Worm (Caenorhabditis elegans) whole organism, late embryonic: ENCODE results near the gene T27E7.9.

ENCODE experiments used
- ceh-2 ChIP-seq: sonication (generic microtip); optimal IDR thresholded peaks from 2 replicates; lab custom pipeline; 2016; ENCODE audit warnings: missing genotype, missing genetic modification characterization, missing compliant biosample characterization
- ceh-34 ChIP-seq: sonication (generic microtip); optimal IDR thresholded peaks from 2 replicates; lab custom pipeline; 2016; ENCODE audit warnings: mild to moderate bottlenecking, missing genetic modification characterization, missing compliant biosample characterization
- dmd-4 ChIP-seq: sonication (generic microtip); optimal IDR thresholded peaks from 2 replicates; lab custom pipeline; 2016; ENCODE audit warnings: borderline replicate concordance, missing genetic modification characterization, missing compliant biosample characterization
- elt-2 ChIP-seq: sonication (generic microtip); optimal IDR thresholded peaks from 2 replicates; lab custom pipeline; 2016; ENCODE audit warnings: missing genetic modification reagents, missing genetic modification characterization, missing compliant biosample characterization
- hlh-8 ChIP-seq: sonication (generic microtip); optimal IDR thresholded peaks from 2 replicates; lab custom pipeline; 2016; ENCODE audit warnings: missing genotype, missing genetic modification characterization, missing compliant biosample characterization
- nhr-11 ChIP-seq: fragments of 150-350 bp; optimal IDR thresholded peaks from 2 replicates; lab custom pipeline; 2014; ENCODE audit warnings: missing biosample characterization, missing genetic modification characterization
- pros-1 ChIP-seq: fragments of 150-350 bp; optimal IDR thresholded peaks from 2 replicates; lab custom pipeline; 2014; ENCODE audit warnings: missing biosample characterization, missing genetic modification reagents, missing genetic modification characterization
- rnt-1 ChIP-seq: sonication (generic microtip); optimal IDR thresholded peaks from 2 replicates; lab custom pipeline; 2016; ENCODE audit warnings: missing genetic modification characterization, missing compliant biosample characterization
- tbx-2 ChIP-seq: sonication (generic microtip); optimal IDR thresholded peaks from 2 replicates; lab custom pipeline; 2016; ENCODE audit warnings: missing genetic modification characterization, missing compliant biosample characterization
- unc-55 ChIP-seq: sonication (generic microtip); optimal IDR thresholded peaks from 2 replicates; lab custom pipeline; 2017; ENCODE audit warnings: missing biosample characterization, missing genetic modification reagents, missing genetic modification characterization

DNA sequence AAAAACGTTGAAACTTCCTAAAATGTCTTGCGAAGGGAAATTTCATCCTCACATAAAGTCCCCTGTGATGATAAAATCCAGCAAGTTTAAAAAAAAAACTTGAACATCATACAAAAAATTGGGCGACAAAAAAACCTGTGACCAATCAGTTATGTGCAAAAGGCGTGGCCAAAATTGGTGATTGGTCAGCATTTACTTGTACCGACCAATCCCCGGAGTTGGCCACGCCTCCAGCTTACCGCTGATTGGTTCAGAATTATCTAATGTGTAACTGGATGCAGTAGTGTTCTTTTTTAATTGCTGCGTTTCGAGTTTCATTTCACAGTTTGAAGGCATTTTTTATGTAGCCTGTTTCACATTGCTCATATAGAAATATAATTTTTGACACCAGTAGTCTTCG is 23.9 kb upstream of the T27E7.9 start:
- TF ChIP-seq ceh-34 (tag; lab: Kevin White, UChicago) (no peak), nhr-11 (tag; lab: Kevin White, UChicago) (no peak), pros-1 (tag; lab: Kevin White, UChicago) (no peak), dmd-4 (tag; lab: Kevin White, UChicago) (no peak), rnt-1 (tag; lab: Kevin White, UChicago) (no peak), elt-2 (tag; lab: Kevin White, UChicago) (no peak), hlh-8 (tag; lab: Kevin White, UChicago) (no peak), unc-55 (GFP tag; lab: Kevin White, UChicago) (no peak), ceh-2 (tag; lab: Kevin White, UChicago) (no peak), tbx-2 (tag; lab: Kevin White, UChicago) (no peak)
